Fruit fly (Drosophila melanogaster) whole organism, embryonic: Measurements from ENCODE around the gene CG34180.
A peak's percentile ranks its signal among the peaks of the same experiment; 100 is the strongest.

ENCODE experiments used
- Ada2b ChIP-seq: fragments of 200-800 bp; sonication (Bioruptor generic); IDR thresholded peaks from 2 replicates; pipeline ENCODE4 v1.3.6; 2022; ENCODE audit warnings: missing biosample characterization, missing genetic modification characterization
- Atf3 ChIP-seq: fragments of 200-800 bp; sonication (Bioruptor generic); optimal IDR thresholded peaks from 3 replicates; lab custom pipeline; 2016; ENCODE audit warnings: missing biosample characterization, missing genetic modification characterization
- Bdp1 ChIP-seq: fragments of 200-800 bp; sonication (Bioruptor generic); optimal IDR thresholded peaks from 3 replicates; lab custom pipeline; 2016; ENCODE audit warnings: missing biosample characterization, missing genetic modification characterization
- CG10543 ChIP-seq: fragments of 200-800 bp; sonication (Bioruptor generic); optimal IDR thresholded peaks from 3 replicates; lab custom pipeline; 2017; ENCODE audit warnings: missing biosample characterization, mild to moderate bottlenecking, missing genetic modification characterization, moderate library complexity
- CG10654 ChIP-seq: fragments of 200-800 bp; sonication (Bioruptor generic); optimal IDR thresholded peaks from 2 replicates; lab custom pipeline; 2016; ENCODE audit warnings: missing biosample characterization, missing genetic modification characterization
- CG12071 ChIP-seq: fragments of 200-800 bp; sonication (Bioruptor generic); optimal IDR thresholded peaks from 3 replicates; lab custom pipeline; 2018; ENCODE audit warnings: missing biosample characterization, mild to moderate bottlenecking, missing genetic modification characterization
- CG12659 ChIP-seq: fragments of 200-800 bp; sonication (Bioruptor generic); optimal IDR thresholded peaks from 3 replicates; lab custom pipeline; 2017; ENCODE audit warnings: mild to moderate bottlenecking, missing biosample characterization, missing genetic modification reagents, missing genetic modification characterization
- CG16779 ChIP-seq: fragments of 200-800 bp; sonication (Bioruptor generic); IDR thresholded peaks from 2 replicates; pipeline ENCODE4 v1.3.6; 2022; ENCODE audit warnings: missing biosample characterization, missing genetic modification characterization
- CG17385 ChIP-seq: fragments of 200-800 bp; sonication (Bioruptor generic); optimal IDR thresholded peaks from 3 replicates; lab custom pipeline; 2018; ENCODE audit warnings: missing biosample characterization, mild to moderate bottlenecking, missing genetic modification characterization
- CG2202 ChIP-seq: fragments of 200-800 bp; sonication (Bioruptor generic); optimal IDR thresholded peaks from 2 replicates; lab custom pipeline; 2018; ENCODE audit warnings: missing biosample characterization, mild to moderate bottlenecking, missing genetic modification characterization
- CG2678 ChIP-seq: fragments of 200-800 bp; sonication (Bioruptor generic); optimal IDR thresholded peaks from 3 replicates; lab custom pipeline; 2019; ENCODE audit warnings: missing biosample characterization, mild to moderate bottlenecking, missing genetic modification characterization, moderate library complexity
- CG3065 ChIP-seq: fragments of 200-800 bp; sonication (Bioruptor generic); optimal IDR thresholded peaks from 2 replicates; lab custom pipeline; 2016; ENCODE audit warnings: missing biosample characterization, missing genetic modification characterization
- CG31224 ChIP-seq: fragments of 200-800 bp; sonication (Bioruptor generic); IDR thresholded peaks from 2 replicates; pipeline ENCODE4 v1.3.6; 2022; ENCODE audit warnings: missing biosample characterization, missing genetic modification characterization
- CG3726 ChIP-seq: fragments of 200-800 bp; sonication (Bioruptor generic); IDR thresholded peaks from 3 replicates; pipeline ENCODE4, ENCODE4 v1.3.6; 2022; ENCODE audit warnings: missing biosample characterization, missing genetic modification characterization
- CG5180 ChIP-seq: fragments of 200-800 bp; sonication (Bioruptor generic); optimal IDR thresholded peaks from 3 replicates; lab custom pipeline; 2017; ENCODE audit warnings: missing biosample characterization, missing genetic modification characterization, mild to moderate bottlenecking, moderate library complexity, missing genetic modification reagents
- CG6175 ChIP-seq: fragments of 200-800 bp; sonication (Bioruptor generic); IDR thresholded peaks from 3 replicates; pipeline ENCODE4 v1.3.6; 2022; ENCODE audit warnings: missing biosample characterization, missing genetic modification characterization
- CG6689 ChIP-seq: fragments of 200-800 bp; sonication (Bioruptor generic); IDR thresholded peaks from 2 replicates; pipeline ENCODE4 v1.3.6; 2022; ENCODE audit warnings: missing biosample characterization, missing genetic modification characterization
- CG6765 ChIP-seq: fragments of 200-800 bp; sonication (Bioruptor generic); optimal IDR thresholded peaks from 3 replicates; lab custom pipeline; 2017; ENCODE audit warnings: missing biosample characterization, mild to moderate bottlenecking, missing genetic modification characterization
- CG7271 ChIP-seq: fragments of 200-800 bp; sonication (Bioruptor generic); optimal IDR thresholded peaks from 2 replicates; lab custom pipeline; 2018; ENCODE audit warnings: missing biosample characterization, mild to moderate bottlenecking, missing genetic modification characterization, moderate library complexity
- CG7556 ChIP-seq: fragments of 200-800 bp; sonication (Bioruptor generic); optimal IDR thresholded peaks from 2 replicates; lab custom pipeline; 2017; ENCODE audit warnings: missing biosample characterization, mild to moderate bottlenecking, missing genetic modification characterization
- CG8290 ChIP-seq, 3 experiments: fragments of 200-800 bp; sonication (Bioruptor generic); optimal IDR thresholded peaks; 2 replicates each; lab custom pipeline; 2016 to 2019; ENCODE audit warnings: missing biosample characterization in 3 of 3, missing genetic modification characterization in 3 of 3, mild to moderate bottlenecking in 2 of 3, moderate library complexity in 1 of 3
- CG8359 ChIP-seq: fragments of 200-800 bp; sonication (Bioruptor generic); optimal IDR thresholded peaks from 2 replicates; lab custom pipeline; 2017; ENCODE audit warnings: missing biosample characterization, mild to moderate bottlenecking, missing genetic modification characterization, borderline replicate concordance
- CG8478 ChIP-seq: fragments of >200 bp; optimal IDR thresholded peaks from 2 replicates; lab custom pipeline; 2018
- CG9932 ChIP-seq: fragments of 200-800 bp; sonication (Bioruptor generic); IDR thresholded peaks from 2 replicates; pipeline ENCODE4 v1.3.6; 2022; ENCODE audit warnings: missing biosample characterization, missing genetic modification characterization
- Dip3 ChIP-seq: fragments of 200-800 bp; sonication (Bioruptor generic); optimal IDR thresholded peaks from 3 replicates; lab custom pipeline; 2016; ENCODE audit warnings: missing biosample characterization, missing genetic modification characterization
- Dll ChIP-seq: fragments of 200-800 bp; sonication (Bioruptor generic); IDR thresholded peaks from 4 replicates; pipeline ENCODE4 v1.3.6; 2022; ENCODE audit warnings: missing biosample characterization, missing genetic modification characterization; ENCODE audit not compliant: partially characterized antibody
- Ptx1 ChIP-seq: fragments of 200-800 bp; sonication (Bioruptor generic); IDR thresholded peaks from 2 replicates; pipeline ENCODE4 v1.3.6; 2022; ENCODE audit warnings: missing biosample characterization, missing genetic modification characterization
- Rfx ChIP-seq: fragments of 200-800 bp; sonication (Bioruptor generic); IDR thresholded peaks from 2 replicates; pipeline ENCODE4 v1.3.6; 2022; ENCODE audit warnings: missing biosample characterization, missing genetic modification characterization
- Xbp1 ChIP-seq: fragments of 200-800 bp; sonication (Bioruptor generic); optimal IDR thresholded peaks from 3 replicates; lab custom pipeline; 2016; ENCODE audit warnings: missing biosample characterization, mild to moderate bottlenecking, missing genetic modification characterization
- Xrp1 ChIP-seq: fragments of 200-800 bp; sonication (Bioruptor generic); IDR thresholded peaks from 2 replicates; pipeline ENCODE4 v1.3.6; 2022; ENCODE audit warnings: missing biosample characterization, missing genetic modification characterization
- ap ChIP-seq: fragments of 200-800 bp; sonication (Bioruptor generic); IDR thresholded peaks from 2 replicates; pipeline ENCODE4 v1.3.6; 2022; ENCODE audit warnings: missing biosample characterization, missing genetic modification characterization
- ase ChIP-seq: fragments of 200-800 bp; sonication (Bioruptor generic); IDR thresholded peaks from 3 replicates; pipeline ENCODE4 v1.3.6; 2022; ENCODE audit warnings: missing biosample characterization, missing genetic modification characterization
- bcd ChIP-seq: fragments of 200-800 bp; sonication (Bioruptor generic); optimal IDR thresholded peaks from 2 replicates; lab custom pipeline; 2017; ENCODE audit warnings: missing biosample characterization, mild to moderate bottlenecking, missing genetic modification characterization
- dati ChIP-seq: fragments of 200-800 bp; sonication (Bioruptor generic); IDR thresholded peaks from 2 replicates; pipeline ENCODE4 v1.3.6; 2022; ENCODE audit warnings: missing biosample characterization, missing genetic modification characterization
- dmrt99B ChIP-seq: fragments of 200-800 bp; sonication (Bioruptor generic); optimal IDR thresholded peaks from 2 replicates; lab custom pipeline; 2018; ENCODE audit warnings: missing biosample characterization, mild to moderate bottlenecking, missing genetic modification characterization, moderate library complexity
- en ChIP-seq: fragments of 200-800 bp; sonication (Bioruptor generic); optimal IDR thresholded peaks from 2 replicates; lab custom pipeline; 2016; ENCODE audit warnings: missing biosample characterization, missing genetic modification characterization
- fu2 ChIP-seq: fragments of 200-800 bp; sonication (Bioruptor generic); optimal IDR thresholded peaks from 2 replicates; lab custom pipeline; 2016; ENCODE audit warnings: missing biosample characterization, missing genetic modification characterization
- grau ChIP-seq: fragments of 200-800 bp; optimal IDR thresholded peaks from 3 replicates; lab custom pipeline; 2019; ENCODE audit warnings: missing biosample characterization, mild to moderate bottlenecking, missing genetic modification characterization, moderate library complexity
- gsb-n ChIP-seq: fragments of 200-800 bp; sonication (Bioruptor generic); optimal IDR thresholded peaks from 3 replicates; lab custom pipeline; 2018; ENCODE audit warnings: missing biosample characterization, mild to moderate bottlenecking, missing genetic modification characterization
- ken ChIP-seq: fragments of 200-800 bp; sonication (Bioruptor generic); IDR thresholded peaks from 3 replicates; pipeline ENCODE4 v1.3.6; 2022; ENCODE audit warnings: missing biosample characterization, missing genetic modification characterization
- klu ChIP-seq: fragments of 200-800 bp; sonication (Bioruptor generic); IDR thresholded peaks from 2 replicates; pipeline ENCODE4 v1.3.6; 2022; ENCODE audit warnings: missing biosample characterization, missing genetic modification characterization
- luna ChIP-seq: fragments of 200-800 bp; sonication (Bioruptor generic); optimal IDR thresholded peaks from 2 replicates; lab custom pipeline; 2016; ENCODE audit warnings: missing biosample characterization, missing genetic modification characterization
- otp ChIP-seq: fragments of 200-800 bp; sonication (Bioruptor generic); IDR thresholded peaks from 3 replicates; pipeline ENCODE4, ENCODE4 v1.3.6; 2022; ENCODE audit warnings: missing biosample characterization, missing genetic modification characterization
- pfk ChIP-seq: fragments of 200-800 bp; sonication (Bioruptor generic); optimal IDR thresholded peaks from 2 replicates; lab custom pipeline; 2018; ENCODE audit warnings: missing biosample characterization, mild to moderate bottlenecking, missing genetic modification characterization, moderate library complexity
- prd ChIP-seq, 3 experiments: fragments of >200 bp in 2 of 3; fragments of 200-800 bp in 1 of 3; sonication (Bioruptor generic) in 1 of 3; optimal IDR thresholded peaks in 2 of 3; IDR thresholded peaks in 1 of 3; 2 replicates in 2 of 3; 3 replicates in 1 of 3; pipeline versions ENCODE4 v1.3.6 to Lab custom; 2017 to 2022; ENCODE audit warnings: missing biosample characterization in 1 of 3, missing genetic modification characterization in 1 of 3
- repo ChIP-seq: fragments of 200-800 bp; sonication (Bioruptor generic); optimal IDR thresholded peaks from 2 replicates; lab custom pipeline; 2016; ENCODE audit warnings: missing biosample characterization, missing genetic modification characterization
- run ChIP-seq: fragments of 200-800 bp; sonication (Bioruptor generic); optimal IDR thresholded peaks from 3 replicates; lab custom pipeline; 2018; ENCODE audit warnings: missing biosample characterization, mild to moderate bottlenecking, missing genetic modification characterization
- sisA ChIP-seq: fragments of 200-800 bp; sonication (Bioruptor generic); IDR thresholded peaks from 2 replicates; pipeline ENCODE4 v1.3.6; 2022; ENCODE audit warnings: missing biosample characterization, missing genetic modification characterization
- stwl ChIP-seq: fragments of 200-800 bp; sonication (Bioruptor generic); optimal IDR thresholded peaks from 3 replicates; lab custom pipeline; 2018; ENCODE audit warnings: missing biosample characterization, mild to moderate bottlenecking, missing genetic modification characterization, moderate library complexity
- ttk ChIP-seq: fragments of 200-800 bp; sonication (Bioruptor generic); IDR thresholded peaks from 2 replicates; pipeline ENCODE4 v2.1.2; 2022; ENCODE audit warnings: missing biosample characterization, missing genetic modification characterization
- vvl ChIP-seq: fragments of 200-800 bp; sonication (Bioruptor generic); IDR thresholded peaks from 2 replicates; pipeline ENCODE4 v1.3.6; 2022; ENCODE audit warnings: missing biosample characterization, missing genetic modification characterization

The CG34180 gene

dm6 chr2L:6037830-6038229, 22.5 kb upstream of the CG34180 start, which contains the start of the genes CG9117 and CG31643 (continued):
- TF ChIP-seq otp (no peak), fu2 (GFP tag; lab: Kevin White, UChicago) (peak; percentile 59), Ada2b (0 out of 2 replicates have a peak, but pooled peaks have one; percentile 22), Xbp1 (GFP tag; lab: Kevin White, UChicago) (peak; percentile 68), CG10543 (GFP tag; lab: Kevin White, UChicago) (no peak), CG3065 (GFP tag; lab: Kevin White, UChicago) (no peak), Bdp1 (GFP tag; lab: Kevin White, UChicago) (peak; percentile 29), prd (optimal IDR thresholded peaks at IDR 0.05; lab: Kevin White, UChicago) (no peak), prd (GFP tag; IDR thresholded peaks at IDR 0.05; lab: Robert Waterston, UW) (peak; percentile 54; the same call in 1 of the 3 replicates), CG8290 (GFP tag; optimal IDR thresholded peaks at IDR 0.05; lab: Kevin White, UChicago) (no peak), CG8290 (tag; optimal IDR thresholded peaks at IDR 0.05; lab: Kevin White, UChicago) (no peak), ap (no peak), Xrp1 (GFP tag; lab: Robert Waterston, UW) (peak; percentile 58), ttk (GFP tag; lab: Robert Waterston, UW) (no peak), CG2678 (tag; lab: Kevin White, UChicago) (no peak), CG12659 (GFP tag; lab: Kevin White, UChicago) (peak; percentile 69), Rfx (peak; percentile 55), CG7556 (peak; percentile 26), CG6689 (no peak), Ptx1 (GFP tag; lab: Robert Waterston, UW) (no peak), CG31224 (GFP tag; lab: Robert Waterston, UW) (no peak), stwl (tag; lab: Kevin White, UChicago) (peak; percentile 54), Dll (peak; percentile 53; the same call in 1 of the 4 replicates), run (tag; lab: Kevin White, UChicago) (no peak), en (no peak), CG6765 (GFP tag; lab: Kevin White, UChicago) (no peak), Dip3 (GFP tag; lab: Kevin White, UChicago) (peak; percentile 68), repo (no peak), CG6175 (GFP tag; lab: Robert Waterston, UW) (no peak), vvl (GFP tag; lab: Robert Waterston, UW) (peak; percentile 31; the same call in 1 of the 2 replicates), CG8359 (GFP tag; lab: Kevin White, UChicago) (no peak), CG10654 (GFP tag; lab: Kevin White, UChicago) (peak; percentile 41), CG2202 (tag; lab: Kevin White, UChicago) (no peak), sisA (GFP tag; lab: Robert Waterston, UW) (peak; percentile 25; the same call in 1 of the 2 replicates), ken (no peak), CG5180 (no peak), grau (tag; lab: Kevin White, UChicago) (peak; percentile 56), luna (GFP tag; lab: Kevin White, UChicago) (no peak), CG12071 (GFP tag; lab: Kevin White, UChicago) (no peak), gsb-n (tag; lab: Kevin White, UChicago) (no peak), CG9932 (GFP tag; lab: Robert Waterston, UW) (peak; percentile 60), dati (GFP tag; lab: Robert Waterston, UW) (no peak), klu (no peak), pfk (no peak), CG8478 (lab: Kevin White, UChicago) (no peak), CG17385 (GFP tag; lab: Kevin White, UChicago) (no peak), ase (GFP tag; lab: Robert Waterston, UW) (0 out of 3 replicates have a peak, but pooled peaks have one; percentile 47), CG7271 (tag; lab: Kevin White, UChicago) (peak; percentile 35), CG16779 (GFP tag; lab: Robert Waterston, UW) (no peak), CG3726 (no peak), bcd (GFP tag; lab: Kevin White, UChicago) (peak; percentile 46), dmrt99B (tag; lab: Kevin White, UChicago) (no peak), Atf3 (GFP tag; lab: Kevin White, UChicago) (no peak)
